Fruit fly (Drosophila melanogaster) whole organism, embryonic: ENCODE results near the gene CG8675.
A peak's percentile ranks its signal among the peaks of the same experiment; 100 is the strongest.

Source experiments
- Abd-B ChIP-seq: fragments of 200-800 bp; sonication (Bioruptor generic); optimal IDR thresholded peaks from 2 replicates; lab custom pipeline; 2018; ENCODE audit warnings: missing biosample characterization, mild to moderate bottlenecking, missing genetic modification characterization, moderate library complexity
- CG10543 ChIP-seq: fragments of 200-800 bp; sonication (Bioruptor generic); optimal IDR thresholded peaks from 3 replicates; lab custom pipeline; 2017; ENCODE audit warnings: missing biosample characterization, mild to moderate bottlenecking, missing genetic modification characterization, moderate library complexity
- CG12236 ChIP-seq: fragments of 200-800 bp; sonication (Bioruptor generic); optimal IDR thresholded peaks from 2 replicates; lab custom pipeline; 2016; ENCODE audit warnings: missing biosample characterization, missing genetic modification characterization
- CG12769 ChIP-seq: fragments of 200-800 bp; sonication (Bioruptor generic); optimal IDR thresholded peaks from 2 replicates; lab custom pipeline; 2019; ENCODE audit warnings: missing biosample characterization, mild to moderate bottlenecking, missing genetic modification characterization, moderate library complexity
- CG14667 ChIP-seq: fragments of 200-800 bp; sonication (Bioruptor generic); IDR thresholded peaks from 2 replicates; pipeline ENCODE4 v1.3.6; 2022; ENCODE audit warnings: missing biosample characterization, missing genetic modification characterization
- CG16813 ChIP-seq: fragments of 200-800 bp; sonication (Bioruptor generic); IDR thresholded peaks from 3 replicates; pipeline ENCODE4 v1.3.6; 2022; ENCODE audit warnings: missing biosample characterization, missing genetic modification characterization; ENCODE audit not compliant: partially characterized antibody
- CG16815 ChIP-seq: fragments of 200-800 bp; sonication (Bioruptor generic); optimal IDR thresholded peaks from 3 replicates; lab custom pipeline; 2017; ENCODE audit warnings: missing biosample characterization, mild to moderate bottlenecking, missing genetic modification characterization
- CG17912 ChIP-seq: fragments of 200-800 bp; sonication (Bioruptor generic); optimal IDR thresholded peaks from 2 replicates; lab custom pipeline; 2018; ENCODE audit warnings: missing biosample characterization, mild to moderate bottlenecking, missing genetic modification characterization
- CG18262 ChIP-seq: fragments of 200-800 bp; optimal IDR thresholded peaks from 3 replicates; lab custom pipeline; 2019; ENCODE audit warnings: missing biosample characterization, mild to moderate bottlenecking, missing genetic modification characterization, moderate library complexity
- CG2875 ChIP-seq: fragments of 200-800 bp; sonication (Bioruptor generic); optimal IDR thresholded peaks from 2 replicates; lab custom pipeline; 2017; ENCODE audit warnings: missing biosample characterization, mild to moderate bottlenecking, missing genetic modification characterization, missing genetic modification reagents
- CG30403 ChIP-seq: fragments of 200-800 bp; sonication (Bioruptor generic); optimal IDR thresholded peaks from 3 replicates; lab custom pipeline; 2016; ENCODE audit warnings: missing biosample characterization, missing genetic modification characterization
- CG31365 ChIP-seq: fragments of 200-800 bp; sonication (Bioruptor generic); optimal IDR thresholded peaks from 2 replicates; lab custom pipeline; 2018; ENCODE audit warnings: missing biosample characterization, mild to moderate bottlenecking, missing genetic modification characterization
- CG31441 ChIP-seq: fragments of 200-800 bp; sonication (Bioruptor generic); IDR thresholded peaks from 2 replicates; pipeline ENCODE4 v1.3.6; 2022; ENCODE audit warnings: missing biosample characterization, missing genetic modification characterization
- CG32767 ChIP-seq: fragments of 200-800 bp; sonication (Bioruptor generic); IDR thresholded peaks from 2 replicates; pipeline ENCODE4 v1.3.6; 2022; ENCODE audit warnings: missing biosample characterization, missing genetic modification characterization
- CG3995 ChIP-seq: fragments of 200-800 bp; sonication (Bioruptor generic); optimal IDR thresholded peaks from 3 replicates; lab custom pipeline; 2016; ENCODE audit warnings: missing biosample characterization, missing genetic modification characterization
- CG4328 ChIP-seq: fragments of 200-800 bp; sonication (Bioruptor generic); optimal IDR thresholded peaks from 3 replicates; lab custom pipeline; 2017; ENCODE audit warnings: missing biosample characterization, missing genetic modification reagents, missing genetic modification characterization
- CG4360 ChIP-seq: fragments of 200-800 bp; sonication (Bioruptor generic); IDR thresholded peaks from 2 replicates; pipeline ENCODE4 v1.3.6; 2022; ENCODE audit warnings: missing biosample characterization, missing genetic modification characterization
- CG4820 ChIP-seq: fragments of 200-800 bp; sonication (Bioruptor generic); optimal IDR thresholded peaks from 3 replicates; lab custom pipeline; 2016; ENCODE audit warnings: missing biosample characterization, missing genetic modification characterization
- Drgx ChIP-seq: fragments of 200-800 bp; sonication (Bioruptor generic); IDR thresholded peaks from 2 replicates; pipeline ENCODE4 v1.3.6; 2022; ENCODE audit warnings: missing biosample characterization, missing genetic modification characterization
- E2f2 ChIP-seq: fragments of 200-800 bp; sonication (Bioruptor generic); IDR thresholded peaks from 2 replicates; pipeline ENCODE4 v1.3.6; 2022; ENCODE audit warnings: missing biosample characterization, missing genetic modification characterization
- GATAe ChIP-seq: fragments of 200-800 bp; sonication (Bioruptor generic); conservative IDR thresholded peaks from 2 replicates; pipeline ENCODE4 v1.3.6; 2022; ENCODE audit warnings: missing biosample characterization, missing genetic modification characterization
- Hand ChIP-seq: fragments of 200-800 bp; sonication (Bioruptor generic); optimal IDR thresholded peaks from 2 replicates; lab custom pipeline; 2017; ENCODE audit warnings: mild to moderate bottlenecking, missing biosample characterization, missing genetic modification reagents, missing genetic modification characterization
- Hmr ChIP-seq: fragments of 200-800 bp; sonication (Bioruptor generic); optimal IDR thresholded peaks from 3 replicates; lab custom pipeline; 2017; ENCODE audit warnings: mild to moderate bottlenecking, missing biosample characterization, missing genetic modification reagents, missing genetic modification characterization
- Lhr ChIP-seq: fragments of 200-800 bp; sonication (Bioruptor generic); optimal IDR thresholded peaks from 3 replicates; lab custom pipeline; 2017; ENCODE audit warnings: mild to moderate bottlenecking, missing biosample characterization, missing genetic modification reagents, missing genetic modification characterization
- Mad ChIP-seq: fragments of 200-800 bp; sonication (Bioruptor generic); optimal IDR thresholded peaks from 2 replicates; lab custom pipeline; 2016; ENCODE audit warnings: missing biosample characterization, missing genetic modification characterization
- NC2α ChIP-seq: fragments of 200-800 bp; sonication (Bioruptor generic); optimal IDR thresholded peaks from 2 replicates; lab custom pipeline; 2016; ENCODE audit warnings: missing biosample characterization, missing genetic modification characterization
- Opbp ChIP-seq: fragments of 200-800 bp; sonication (Bioruptor generic); IDR thresholded peaks from 3 replicates; pipeline ENCODE4 v1.3.6; 2022; ENCODE audit warnings: missing biosample characterization, missing genetic modification characterization; ENCODE audit not compliant: partially characterized antibody
- Rx ChIP-seq: fragments of 200-800 bp; sonication (Bioruptor generic); IDR thresholded peaks from 2 replicates; pipeline ENCODE4 v1.3.6; 2022; ENCODE audit warnings: missing biosample characterization, missing genetic modification characterization
- Sox100B ChIP-seq: fragments of 200-800 bp; sonication (Bioruptor generic); optimal IDR thresholded peaks from 3 replicates; lab custom pipeline; 2018; ENCODE audit warnings: missing biosample characterization, mild to moderate bottlenecking, missing genetic modification characterization
- al ChIP-seq: fragments of 200-800 bp; sonication (Bioruptor generic); IDR thresholded peaks from 2 replicates; pipeline ENCODE4 v1.3.6; 2022; ENCODE audit warnings: missing biosample characterization, missing genetic modification characterization
- aop ChIP-seq: fragments of 200-800 bp; sonication (Bioruptor generic); IDR thresholded peaks from 2 replicates; pipeline ENCODE4 v1.3.6; 2022; ENCODE audit warnings: missing biosample characterization, missing genetic modification characterization
- bbx ChIP-seq: fragments of 200-800 bp; sonication (Bioruptor generic); IDR thresholded peaks from 2 replicates; pipeline ENCODE4 v1.3.6; 2022; ENCODE audit warnings: missing biosample characterization, missing genetic modification characterization; ENCODE audit not compliant: partially characterized antibody
- dan ChIP-seq: fragments of 200-800 bp; sonication (Bioruptor generic); IDR thresholded peaks from 2 replicates; pipeline ENCODE4 v1.3.6; 2022; ENCODE audit warnings: missing biosample characterization, missing genetic modification characterization
- danr ChIP-seq: fragments of 200-800 bp; sonication (Bioruptor generic); IDR thresholded peaks from 2 replicates; pipeline ENCODE4 v1.3.6; 2022; ENCODE audit warnings: missing biosample characterization, missing genetic modification characterization
- ems ChIP-seq: fragments of 200-800 bp; sonication (Bioruptor generic); optimal IDR thresholded peaks from 3 replicates; lab custom pipeline; 2016; ENCODE audit warnings: missing biosample characterization, missing genetic modification characterization
- fd3F ChIP-seq: fragments of 200-800 bp; sonication (Bioruptor generic); optimal IDR thresholded peaks from 2 replicates; lab custom pipeline; 2018; ENCODE audit warnings: missing biosample characterization, mild to moderate bottlenecking, missing genetic modification characterization, moderate library complexity
- gcm ChIP-seq: fragments of 200-800 bp; sonication (Bioruptor generic); optimal IDR thresholded peaks from 2 replicates; lab custom pipeline; 2019; ENCODE audit warnings: missing biosample characterization, mild to moderate bottlenecking, missing genetic modification characterization, moderate library complexity
- ham ChIP-seq: fragments of 200-800 bp; sonication (Bioruptor generic); IDR thresholded peaks from 2 replicates; pipeline ENCODE4 v1.3.6; 2022; ENCODE audit warnings: missing biosample characterization, missing genetic modification characterization
- hkb ChIP-seq, 2 experiments: fragments of 200-800 bp in 1 of 2; fragments of >200 bp in 1 of 2; sonication (Bioruptor generic) in 1 of 2; IDR thresholded peaks in 1 of 2; optimal IDR thresholded peaks in 1 of 2; 2 replicates each; pipeline versions ENCODE4 v1.3.6 to Lab custom; 2017 to 2022; ENCODE audit warnings: missing biosample characterization in 1 of 2, missing genetic modification characterization in 1 of 2
- klu ChIP-seq: fragments of 200-800 bp; sonication (Bioruptor generic); IDR thresholded peaks from 2 replicates; pipeline ENCODE4 v1.3.6; 2022; ENCODE audit warnings: missing biosample characterization, missing genetic modification characterization
- mld ChIP-seq: fragments of 200-800 bp; sonication (Bioruptor generic); IDR thresholded peaks from 3 replicates; pipeline ENCODE4 v1.3.6; 2022; ENCODE audit warnings: missing biosample characterization, missing genetic modification characterization; ENCODE audit not compliant: partially characterized antibody
- otp ChIP-seq: fragments of 200-800 bp; sonication (Bioruptor generic); IDR thresholded peaks from 3 replicates; pipeline ENCODE4, ENCODE4 v1.3.6; 2022; ENCODE audit warnings: missing biosample characterization, missing genetic modification characterization
- prd ChIP-seq, 3 experiments: fragments of >200 bp in 2 of 3; fragments of 200-800 bp in 1 of 3; sonication (Bioruptor generic) in 1 of 3; optimal IDR thresholded peaks in 2 of 3; IDR thresholded peaks in 1 of 3; 2 replicates in 2 of 3; 3 replicates in 1 of 3; pipeline versions ENCODE4 v1.3.6 to Lab custom; 2017 to 2022; ENCODE audit warnings: missing biosample characterization in 1 of 3, missing genetic modification characterization in 1 of 3
- salm ChIP-seq: fragments of 200-800 bp; sonication (Bioruptor generic); optimal IDR thresholded peaks from 2 replicates; lab custom pipeline; 2018; ENCODE audit warnings: missing biosample characterization, mild to moderate bottlenecking, missing genetic modification characterization
- sob ChIP-seq: fragments of 200-800 bp; sonication (Bioruptor generic); IDR thresholded peaks from 2 replicates; pipeline ENCODE4 v1.3.6; 2022; ENCODE audit warnings: missing biosample characterization, missing genetic modification characterization
- stwl ChIP-seq: fragments of 200-800 bp; sonication (Bioruptor generic); optimal IDR thresholded peaks from 3 replicates; lab custom pipeline; 2018; ENCODE audit warnings: missing biosample characterization, mild to moderate bottlenecking, missing genetic modification characterization, moderate library complexity
- tap ChIP-seq: fragments of 200-800 bp; optimal IDR thresholded peaks from 3 replicates; lab custom pipeline; 2019; ENCODE audit warnings: missing biosample characterization, mild to moderate bottlenecking, missing genetic modification characterization, moderate library complexity
- tin ChIP-seq: fragments of 200-800 bp; sonication (Bioruptor generic); optimal IDR thresholded peaks from 3 replicates; lab custom pipeline; 2016; ENCODE audit warnings: missing biosample characterization, missing genetic modification characterization
- tll ChIP-seq, 2 experiments: fragments of 200-800 bp in 1 of 2; fragments of >200 bp in 1 of 2; sonication (Bioruptor generic) in 1 of 2; optimal IDR thresholded peaks; 2 replicates each; lab custom pipeline; 2017 to 2019; ENCODE audit warnings: missing biosample characterization in 2 of 2, missing genetic modification characterization in 2 of 2, mild to moderate bottlenecking in 1 of 2, moderate library complexity in 1 of 2

Gene CG8675

dm6 chrX:17294169-17294833 lies 45.0 kb upstream of the CG8675 start (continued):
- TF ChIP-seq GATAe (GFP tag; lab: Robert Waterston, UW), result no peak
- no peak for TF ChIP-seq Mad
- TF ChIP-seq CG17912 (GFP tag; lab: Kevin White, UChicago), result peak; percentile 28
- TF ChIP-seq CG10543, result peak; percentile 58
- no peak for TF ChIP-seq ham (GFP tag; lab: Robert Waterston, UW)
- TF ChIP-seq CG30403 (GFP tag; lab: Kevin White, UChicago), result no peak
- no peak for TF ChIP-seq Rx (GFP tag; lab: Robert Waterston, UW)
- TF ChIP-seq CG3995 (GFP tag; lab: Kevin White, UChicago), result no peak
- peak; percentile 20 for TF ChIP-seq Hmr (GFP tag; lab: Kevin White, UChicago)
- no peak for TF ChIP-seq tin
- no peak for TF ChIP-seq CG14667 (GFP tag; lab: Robert Waterston, UW)
- TF ChIP-seq CG31365, result peak; percentile 36
- 0 out of 3 replicates have a peak, but pooled peaks have one; percentile 42 for TF ChIP-seq mld (GFP tag; lab: Robert Waterston, UW)
- TF ChIP-seq stwl, result no peak
- TF ChIP-seq hkb (optimal IDR thresholded peaks at IDR 0.05; lab: Kevin White, UChicago), result no peak
- TF ChIP-seq hkb (GFP tag; IDR thresholded peaks at IDR 0.05; lab: Robert Waterston, UW), result peak; percentile 55; the same call in 1 of the 2 replicates
- peak; percentile 48 for TF ChIP-seq CG4328 (GFP tag; lab: Kevin White, UChicago)
- TF ChIP-seq Opbp (GFP tag; lab: Robert Waterston, UW), result no peak
- TF ChIP-seq CG12236 (GFP tag; lab: Kevin White, UChicago), result no peak
- TF ChIP-seq CG18262 (tag; lab: Kevin White, UChicago), result no peak
- no peak for TF ChIP-seq E2f2 (GFP tag; lab: Robert Waterston, UW)
- peak; percentile 0 for TF ChIP-seq CG2875
- no peak for TF ChIP-seq gcm (GFP tag; lab: Kevin White, UChicago)
- no peak for TF ChIP-seq prd (optimal IDR thresholded peaks at IDR 0.05; lab: Kevin White, UChicago)
- no peak for TF ChIP-seq prd (GFP tag; IDR thresholded peaks at IDR 0.05; lab: Robert Waterston, UW)
- no peak for TF ChIP-seq Abd-B (GFP tag; lab: Kevin White, UChicago)
- TF ChIP-seq tll (GFP tag; optimal IDR thresholded peaks at IDR 0.05; lab: Kevin White, UChicago), result no peak
- no peak for TF ChIP-seq al
- 0 out of 3 replicates have a peak, but pooled peaks have one; percentile 40 for TF ChIP-seq otp
- no peak for TF ChIP-seq Sox100B (GFP tag; lab: Kevin White, UChicago)
- no peak for TF ChIP-seq Hand (GFP tag; lab: Kevin White, UChicago)
- peak; percentile 6 for TF ChIP-seq tap (tag; lab: Kevin White, UChicago)
- no peak for TF ChIP-seq sob (GFP tag; lab: Robert Waterston, UW)
- TF ChIP-seq CG16815 (GFP tag; lab: Kevin White, UChicago), result no peak
- no peak for TF ChIP-seq ems (GFP tag; lab: Kevin White, UChicago)
- no peak for TF ChIP-seq fd3F (GFP tag; lab: Kevin White, UChicago)
- peak; percentile 22 for TF ChIP-seq CG4360 (GFP tag; lab: Robert Waterston, UW)
- no peak for TF ChIP-seq klu
- TF ChIP-seq salm (tag; lab: Kevin White, UChicago), result peak; percentile 10
- no peak for TF ChIP-seq danr (GFP tag; lab: Robert Waterston, UW)
- no peak for TF ChIP-seq Drgx
- no peak for TF ChIP-seq Lhr (GFP tag; lab: Kevin White, UChicago)
- TF ChIP-seq CG16813 (GFP tag; lab: Robert Waterston, UW), result no peak
- no peak for TF ChIP-seq dan (GFP tag; lab: Robert Waterston, UW)
- TF ChIP-seq bbx, result no peak
- no peak for TF ChIP-seq NC2α (GFP tag; lab: Kevin White, UChicago)
- no peak for TF ChIP-seq CG4820 (GFP tag; lab: Kevin White, UChicago)
- TF ChIP-seq CG12769 (tag; lab: Kevin White, UChicago), result peak; percentile 53
- TF ChIP-seq aop (GFP tag; lab: Robert Waterston, UW), result no peak
- TF ChIP-seq CG31441 (GFP tag; lab: Robert Waterston, UW), result no peak
- TF ChIP-seq CG32767 (GFP tag; lab: Robert Waterston, UW), result 0 out of 2 replicates have a peak, but pooled peaks have one; percentile 15
